Worm (Caenorhabditis elegans) whole organism, L3 larva: Measurements from ENCODE around the gene sir-2.3.

Experiments
- R02D3.7 ChIP-seq: fragments of 150-350 bp; optimal IDR thresholded peaks from 2 replicates; lab custom pipeline; 2014; ENCODE audit warnings: missing biosample characterization, missing genetic modification characterization
- aly-2 ChIP-seq: fragments of 150-350 bp; optimal IDR thresholded peaks from 2 replicates; lab custom pipeline; 2014; ENCODE audit warnings: missing biosample characterization, missing genetic modification characterization
- fos-1 ChIP-seq: fragments of 150-350 bp; optimal IDR thresholded peaks from 2 replicates; lab custom pipeline; 2014; ENCODE audit warnings: missing biosample characterization, missing genetic modification characterization
- jun-1 ChIP-seq: fragments of 150-350 bp; optimal IDR thresholded peaks from 2 replicates; lab custom pipeline; 2014; ENCODE audit warnings: missing biosample characterization, missing genetic modification reagents, missing genetic modification characterization
- mdl-1 ChIP-seq: fragments of 150-350 bp; optimal IDR thresholded peaks from 2 replicates; lab custom pipeline; 2014; ENCODE audit warnings: missing biosample characterization, missing genetic modification characterization

DNA sequence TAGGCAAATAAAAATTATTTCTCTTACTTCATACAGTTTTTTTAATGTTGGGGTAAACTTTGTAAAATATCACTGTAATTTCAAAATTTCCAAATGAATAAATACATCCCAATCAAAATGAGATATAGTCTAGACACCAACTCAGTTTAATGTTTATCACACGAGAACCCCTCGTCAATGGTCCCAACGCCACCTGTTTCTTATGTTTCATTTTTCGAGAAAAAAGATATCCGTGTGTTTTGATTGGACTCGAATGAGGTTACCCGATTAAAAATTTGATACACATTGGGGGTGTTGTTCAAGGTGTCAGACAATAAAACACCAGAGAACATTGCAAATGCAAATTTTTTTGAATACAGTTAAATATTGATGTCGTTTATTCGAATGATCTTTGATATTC, 14.0 kb upstream of the sir-2.3 start:
- TF ChIP-seq aly-2 (no peak), fos-1 (tag; lab: Kevin White, UChicago) (no peak), jun-1 (tag; lab: Kevin White, UChicago) (no peak), R02D3.7 (tag; lab: Kevin White, UChicago) (no peak), mdl-1 (tag; lab: Kevin White, UChicago) (no peak)
